Fruit fly (Drosophila melanogaster): ENCODE data around the gene RpL30.

The RpL30 gene

DNA sequence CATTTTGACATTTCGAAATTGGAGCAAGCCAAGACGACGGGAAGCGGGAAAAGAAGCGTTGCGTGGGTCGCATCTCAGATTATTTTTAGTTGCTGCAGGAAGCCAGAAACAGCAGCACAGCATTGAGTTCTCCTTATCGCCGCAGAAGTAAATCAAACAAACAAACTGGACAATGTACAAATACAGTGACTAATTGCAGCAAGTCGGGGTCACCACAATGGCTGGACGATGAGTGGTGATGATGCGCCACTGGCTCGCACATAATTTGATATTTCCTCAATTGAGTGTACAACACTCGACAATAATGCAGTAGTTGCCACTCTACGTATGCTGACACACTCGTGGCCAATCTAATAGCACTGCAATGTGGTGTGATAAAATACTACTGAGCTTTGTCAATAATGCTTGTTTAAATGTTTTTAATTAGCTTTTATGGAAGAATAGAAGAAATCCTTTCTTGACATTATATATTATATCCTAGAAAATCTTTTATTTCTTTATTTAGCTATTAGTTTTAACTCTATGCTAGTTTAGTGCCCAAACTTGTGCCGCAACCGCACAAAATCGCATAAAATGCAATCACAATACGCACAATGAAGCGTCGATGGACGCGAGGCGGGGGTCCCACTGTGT is 27.0 kb downstream of the RpL30 start (continued):
- TF ChIP-seq spab (GFP tag; optimal IDR thresholded peaks at IDR 0.05), result peak; percentile 58
- TF ChIP-seq Eip75B (GFP tag; optimal IDR thresholded peaks at IDR 0.05), result peak; percentile 65
- TF ChIP-seq dsx (GFP tag; optimal IDR thresholded peaks at IDR 0.05; ENCODE audit: poor library complexity, severe bottlenecking), result peak; percentile 69
- peak; percentile 30 for TF ChIP-seq Met (GFP tag; optimal IDR thresholded peaks at IDR 0.05)
- TF ChIP-seq vri (GFP tag; optimal IDR thresholded peaks at IDR 0.05), result no peak
- TF ChIP-seq fkh (GFP tag; optimal IDR thresholded peaks at IDR 0.05), result no peak
- peak; percentile 63 for TF ChIP-seq dac (GFP tag; optimal IDR thresholded peaks at IDR 0.05)
- no peak for TF ChIP-seq Hr38 (GFP tag; optimal IDR thresholded peaks at IDR 0.05)
- peak; percentile 72 for TF ChIP-seq net (GFP tag; optimal IDR thresholded peaks at IDR 0.05)

DNA sequence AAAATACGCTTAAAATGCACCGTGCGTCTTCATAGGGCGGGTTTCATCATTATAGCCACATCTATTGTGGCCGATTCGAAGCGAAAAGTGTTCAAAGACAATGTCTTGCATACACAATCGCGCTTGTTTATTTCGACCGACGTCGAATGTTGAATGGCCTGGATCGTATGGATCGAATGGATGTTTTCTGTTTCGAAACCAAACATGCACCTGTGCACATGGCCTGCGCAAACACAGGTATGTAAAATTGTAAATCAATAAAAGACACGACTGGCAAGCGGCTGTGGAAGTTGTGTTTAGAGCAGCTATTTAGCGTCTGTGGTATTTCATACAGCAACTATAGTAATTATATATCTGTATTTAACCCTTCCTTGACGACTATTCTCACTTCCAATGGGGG is 27.6 kb downstream of the RpL30 start:
- TF ChIP-seq CG16779 (tag; optimal IDR thresholded peaks at IDR 0.05), result no peak
- TF ChIP-seq Ets21C (GFP tag; optimal IDR thresholded peaks at IDR 0.05), result no peak
- peak; percentile 1 for TF ChIP-seq fkh (GFP tag; optimal IDR thresholded peaks at IDR 0.05)

DNA sequence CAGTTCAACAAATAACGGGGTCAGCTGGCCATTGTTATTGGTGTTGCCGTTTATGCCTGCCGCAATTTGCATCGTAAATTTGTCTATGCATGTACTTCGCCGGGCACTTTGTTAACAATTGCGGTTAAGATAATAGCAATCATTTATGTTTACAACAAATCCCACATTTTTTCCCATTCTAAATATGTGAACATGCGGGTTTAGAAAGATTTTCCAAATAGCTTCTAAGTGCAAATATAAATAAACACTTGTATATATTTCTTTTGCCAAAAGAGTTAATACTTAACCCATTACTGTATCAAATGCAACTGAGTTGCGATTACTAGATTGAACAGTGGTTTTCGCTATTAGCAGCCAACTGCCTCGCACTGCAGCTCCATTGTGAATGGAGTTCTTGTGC is 28.1 kb downstream of the RpL30 start:
- TF ChIP-seq fkh (GFP tag; optimal IDR thresholded peaks at IDR 0.05), result no peak
- no peak for TF ChIP-seq CG9139 (GFP tag; optimal IDR thresholded peaks at IDR 0.05)
- no peak for TF ChIP-seq CG4318 (GFP tag; optimal IDR thresholded peaks at IDR 0.05)
- peak; percentile 42 for TF ChIP-seq CG32006 (GFP tag; optimal IDR thresholded peaks at IDR 0.05)
- TF ChIP-seq eg (GFP tag; IDR thresholded peaks at IDR 0.05), result peak; percentile 72
- peak; percentile 24 for TF ChIP-seq Hr4 (GFP tag; optimal IDR thresholded peaks at IDR 0.05)
- TF ChIP-seq CG8119 (GFP tag; IDR thresholded peaks at IDR 0.05), result peak; percentile 42; the same call in 2 of the 3 replicates
- no peak for TF ChIP-seq svp (GFP tag)
- TF ChIP-seq CG11294 (GFP tag; IDR thresholded peaks at IDR 0.05), result peak; percentile 34; the same call in 1 of the 2 replicates
- TF ChIP-seq CG6276 (GFP tag; optimal IDR thresholded peaks at IDR 0.05), result peak; percentile 37
- TF ChIP-seq Eip78C (GFP tag), result peak; percentile 45
- TF ChIP-seq pdm3 (GFP tag; optimal IDR thresholded peaks at IDR 0.05), result peak; percentile 11
- peak; percentile 61 for TF ChIP-seq CG15336 (GFP tag; IDR thresholded peaks at IDR 0.05)

DNA sequence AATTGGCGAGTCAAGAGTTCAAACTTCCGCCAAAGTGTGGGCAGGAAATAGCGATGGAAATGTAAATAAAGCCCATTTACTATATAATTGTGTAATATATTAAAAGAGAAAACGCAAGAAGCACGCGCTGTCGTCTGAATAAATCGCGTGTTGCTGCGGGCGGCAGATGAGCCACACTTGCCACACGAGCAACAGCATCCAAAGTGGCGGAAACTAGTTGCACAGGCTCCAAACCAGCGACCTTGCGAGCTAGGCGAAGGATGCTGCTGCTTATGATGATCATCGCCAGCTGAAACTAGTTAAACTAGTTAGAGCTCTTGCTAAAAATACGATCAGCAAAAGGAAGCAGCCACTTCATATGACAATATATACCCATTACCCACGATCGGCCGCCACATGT is 29.7 kb downstream of the RpL30 start:
- TF ChIP-seq fd85E (GFP tag; optimal IDR thresholded peaks at IDR 0.05), result no peak
- peak in 1 of 2 experiments; percentile 81 for TF ChIP-seq ss (GFP tag; optimal IDR thresholded peaks at IDR 0.05)

- TF ChIP-seq acj6 (GFP tag; optimal IDR thresholded peaks at IDR 0.05), result no peak
- TF ChIP-seq Hr4 (GFP tag; optimal IDR thresholded peaks at IDR 0.05), result peak; percentile 23
- TF ChIP-seq svp (GFP tag), result peak; percentile 56
- no peak for TF ChIP-seq OdsH (GFP tag; optimal IDR thresholded peaks at IDR 0.05)
- TF ChIP-seq CG32006 (GFP tag; optimal IDR thresholded peaks at IDR 0.05), result peak; percentile 11
- no peak for TF ChIP-seq Eip75B (GFP tag; optimal IDR thresholded peaks at IDR 0.05)
- peak; percentile 30; the same call in 1 of the 2 replicates for TF ChIP-seq CG15336 (GFP tag; IDR thresholded peaks at IDR 0.05)
- peak; percentile 36; the same call in 1 of the 3 replicates for TF ChIP-seq CG8119 (GFP tag; IDR thresholded peaks at IDR 0.05)
- no peak for TF ChIP-seq CG31627 (GFP tag; optimal IDR thresholded peaks at IDR 0.05)
- peak; percentile 1 for TF ChIP-seq CG10631 (GFP tag; optimal IDR thresholded peaks at IDR 0.05)
- TF ChIP-seq topi (GFP tag; optimal IDR thresholded peaks at IDR 0.05), result no peak
- TF ChIP-seq Eip78C (GFP tag), result peak; percentile 71
- TF ChIP-seq pdm3 (GFP tag; optimal IDR thresholded peaks at IDR 0.05), result no peak
Measured at dm6 chr2L:18978923-18979322, 30.2 kb downstream of the RpL30 start.

- TF ChIP-seq svp (GFP tag) (peak; percentile 42), CG15336 (GFP tag; IDR thresholded peaks at IDR 0.05) (no peak)
Measured at dm6 chr2L:18976749-18977148, 32.4 kb downstream of the RpL30 start.
